Worm (Caenorhabditis elegans) whole organism, L2 larva: ENCODE results near the gene B0524.3.

ENCODE experiments used
- C34F6.9 ChIP-seq: fragments of 150-350 bp; optimal IDR thresholded peaks from 2 replicates; lab custom pipeline; 2014; ENCODE audit warnings: missing biosample characterization, missing genetic modification characterization
- R02D3.7 ChIP-seq: fragments of 150-350 bp; optimal IDR thresholded peaks from 2 replicates; lab custom pipeline; 2014; ENCODE audit warnings: missing biosample characterization, missing genetic modification characterization
- blmp-1 ChIP-seq: sonication (generic microtip); optimal IDR thresholded peaks from 2 replicates; lab custom pipeline; 2017; ENCODE audit warnings: missing genetic modification characterization, mild to moderate bottlenecking, missing compliant biosample characterization, antibody characterized with exemption, moderate library complexity; ENCODE audit not compliant: insufficient read depth
- ceh-82 ChIP-seq: fragments of 150-350 bp; optimal IDR thresholded peaks from 2 replicates; lab custom pipeline; 2014; ENCODE audit warnings: missing biosample characterization, missing genetic modification characterization
- lin-13 ChIP-seq: fragments of 150-350 bp; optimal IDR thresholded peaks from 2 replicates; lab custom pipeline; 2014; ENCODE audit warnings: missing biosample characterization, missing genetic modification reagents, missing genetic modification characterization
- unc-62 ChIP-seq: fragments of 150-350 bp; optimal IDR thresholded peaks from 2 replicates; lab custom pipeline; 2014; ENCODE audit warnings: missing biosample characterization, missing genetic modification reagents, missing genetic modification characterization

DNA sequence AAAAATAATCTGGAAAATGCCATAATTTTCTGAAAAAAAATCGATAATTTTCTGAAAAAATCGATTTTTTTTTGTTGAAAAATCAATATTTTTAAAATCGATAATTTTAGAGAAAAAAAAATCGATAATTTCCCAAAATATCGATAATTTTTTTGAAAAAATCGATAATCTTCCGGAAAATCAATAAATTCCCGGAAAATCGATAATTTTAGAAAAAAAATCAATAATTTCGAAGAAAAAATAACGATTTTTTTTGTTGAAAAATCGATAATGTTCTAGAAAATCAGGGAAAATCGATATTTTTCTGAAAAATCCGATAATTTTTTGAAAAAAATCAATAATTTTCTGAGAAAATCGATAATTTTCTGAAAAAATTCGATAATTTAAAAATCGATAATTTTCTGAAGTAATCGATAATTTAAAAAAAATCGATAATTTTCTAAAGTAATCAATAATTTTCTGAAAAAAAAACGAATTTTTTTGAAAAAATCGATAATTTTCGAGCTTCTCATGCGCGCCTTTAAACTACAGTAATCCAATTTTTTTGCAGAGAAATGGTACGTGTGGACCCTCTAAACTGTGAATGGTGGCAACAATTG is 11.1 kb upstream of the B0524.3 start:
- TF ChIP-seq lin-13 (GFP tag; lab: Kevin White, UChicago) (no peak), C34F6.9 (tag; lab: Kevin White, UChicago) (no peak), R02D3.7 (tag; lab: Kevin White, UChicago) (no peak), blmp-1 (tag; lab: Kevin White, UChicago) (no peak), unc-62 (GFP tag; lab: Kevin White, UChicago) (no peak), ceh-82 (no peak)
